Worm (Caenorhabditis elegans): ENCODE measurements around the gene popl-7.

popl-7 gene

ce11 chrIV:13322429-13322828, 48.1 kb upstream of the popl-7 start (continued):
- TF ChIP-seq lin-35 (GFP tag; optimal IDR thresholded peaks at IDR 0.05) (peak in 1 of 3 experiments; percentile 31), F39B2.1 (GFP tag; IDR thresholded peaks at IDR 0.05) (no peak), rpc-1 (optimal IDR thresholded peaks at IDR 0.05) (no peak), rpc-1 (tag; optimal IDR thresholded peaks at IDR 0.05) (no peak), F23B12.7 (tag; optimal IDR thresholded peaks at IDR 0.05; ENCODE audit: insufficient read depth) (no peak), ccch-3 (GFP tag; optimal IDR thresholded peaks at IDR 0.05) (no peak), lin-26 (GFP tag; IDR thresholded peaks at IDR 0.05) (peak; percentile 44; the same call in 1 of the 2 replicates), let-526 (GFP tag; IDR thresholded peaks at IDR 0.05) (no peak), atf-7 (tag; optimal IDR thresholded peaks at IDR 0.05) (peak; percentile 72), die-1 (tag; optimal IDR thresholded peaks at IDR 0.05) (no peak), tlf-1 (GFP tag; optimal IDR thresholded peaks at IDR 0.05) (peak; percentile 64), dpl-1 (GFP tag; optimal IDR thresholded peaks at IDR 0.05) (no peak), ztf-6 (GFP tag; IDR thresholded peaks at IDR 0.05) (no peak), C06A6.2 (GFP tag; conservative IDR thresholded peaks at IDR 0.05) (peak; percentile 54), ceh-91 (GFP tag; IDR thresholded peaks at IDR 0.05) (no peak), mcd-1 (GFP tag; IDR thresholded peaks at IDR 0.05) (peak; percentile 57; the same call in 1 of the 2 replicates), F57C9.4 (tag; optimal IDR thresholded peaks at IDR 0.05) (no peak), repo-1 (tag; optimal IDR thresholded peaks at IDR 0.05) (no peak), Y56A3A.18 (GFP tag; IDR thresholded peaks at IDR 0.05) (peak; percentile 52; the same call in 1 of the 2 replicates), unc-62 (GFP tag; optimal IDR thresholded peaks at IDR 0.05) (no peak)

- TF ChIP-seq zim-3 (tag; optimal IDR thresholded peaks at IDR 0.05) = peak; percentile 2
- no peak for TF ChIP-seq repo-1 (tag; optimal IDR thresholded peaks at IDR 0.05)
Observed at ce11 chrIV:13323823-13324359, 46.6 kb upstream of the popl-7 start, which contains the start of gene fat-2. TSS of gene fat-2 (plus strand) at chrIV:13323873.

DNA sequence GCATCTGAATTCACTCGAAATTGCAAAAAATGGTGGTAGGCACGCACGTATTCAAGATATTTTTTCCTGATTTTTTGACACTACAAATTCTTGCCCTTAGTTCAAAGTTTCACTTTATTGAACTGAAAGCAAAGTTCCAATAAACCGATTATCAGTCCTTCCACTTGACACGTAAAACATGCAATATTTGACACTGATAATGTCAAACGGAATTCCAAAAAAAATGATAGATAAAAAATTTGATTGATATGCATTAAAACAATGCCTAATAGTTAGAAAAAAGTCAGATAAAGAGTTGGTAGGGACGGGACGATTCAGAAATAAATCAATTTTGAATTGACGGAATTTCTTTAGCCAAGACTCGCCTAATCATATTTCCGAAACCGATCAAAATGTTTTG, 43.4 kb upstream of the popl-7 start:
- TF ChIP-seq nhr-80 (tag; optimal IDR thresholded peaks at IDR 0.05) = peak; percentile 91
- no peak for TF ChIP-seq hlh-12 (tag; optimal IDR thresholded peaks at IDR 0.05)
- TF ChIP-seq K12H6.12 (tag; optimal IDR thresholded peaks at IDR 0.05) = no peak
- peak; percentile 51 for TF ChIP-seq pha-4 (tag; optimal IDR thresholded peaks at IDR 0.05)
- no peak for TF ChIP-seq rec-8 (tag; optimal IDR thresholded peaks at IDR 0.05)
- TF ChIP-seq unc-62 (GFP tag; optimal IDR thresholded peaks at IDR 0.05) = peak; percentile 84
- TF ChIP-seq let-607 (tag; optimal IDR thresholded peaks at IDR 0.05) = peak in 1 of 2 experiments; percentile 24
- TF ChIP-seq F39B2.1 (GFP tag; IDR thresholded peaks at IDR 0.05) = no peak

- TF ChIP-seq attf-5 (GFP tag; optimal IDR thresholded peaks at IDR 0.05) = no peak
- no peak for TF ChIP-seq snpc-4 (GFP tag; optimal IDR thresholded peaks at IDR 0.05)
- no peak for TF ChIP-seq snpc-4 (tag; optimal IDR thresholded peaks at IDR 0.05)
- no peak for TF ChIP-seq F52B5.7 (tag; optimal IDR thresholded peaks at IDR 0.05)
- no peak for TF ChIP-seq snpc-1.3 (tag; optimal IDR thresholded peaks at IDR 0.05; ENCODE audit: insufficient read depth)
- TF ChIP-seq bed-2 (GFP tag; IDR thresholded peaks at IDR 0.05) = no peak
- TF ChIP-seq pbrm-1 (GFP tag; IDR thresholded peaks at IDR 0.05) = no peak
- no peak for TF ChIP-seq T07F8.4 (tag; optimal IDR thresholded peaks at IDR 0.05)
- no peak for TF ChIP-seq rpc-1 (optimal IDR thresholded peaks at IDR 0.05)
- TF ChIP-seq rpc-1 (tag; optimal IDR thresholded peaks at IDR 0.05) = no peak
- TF ChIP-seq lin-54 (GFP tag; optimal IDR thresholded peaks at IDR 0.05) = no peak
- no peak for TF ChIP-seq madf-3 (GFP tag; IDR thresholded peaks at IDR 0.05)
- TF ChIP-seq attf-6 (GFP tag; IDR thresholded peaks at IDR 0.05) = no peak
- TF ChIP-seq nhr-120 (GFP tag; IDR thresholded peaks at IDR 0.05) = no peak
- no peak for TF ChIP-seq aptf-2 (GFP tag; conservative IDR thresholded peaks at IDR 0.05)
- TF ChIP-seq nhr-27 (tag; optimal IDR thresholded peaks at IDR 0.05) = no peak
Observed at ce11 chrIV:13328059-13328458, 42.4 kb upstream of the popl-7 start, which contains the start of gene far-6. TSS of gene far-6 (plus strand) at chrIV:13328359.

Measured in whole organism, young adult.